Fruit fly (Drosophila melanogaster) whole organism, embryonic: ENCODE results near the gene CG6654.
A peak's percentile ranks its signal among the peaks of the same experiment; 100 is the strongest.

Experiments used
- CG10431 ChIP-seq: fragments of 200-800 bp; sonication (Bioruptor generic); optimal IDR thresholded peaks from 3 replicates; lab custom pipeline; 2018; ENCODE audit warnings: missing biosample characterization, mild to moderate bottlenecking, missing genetic modification characterization
- CG15073 ChIP-seq: fragments of 200-800 bp; sonication (Bioruptor generic); optimal IDR thresholded peaks from 2 replicates; lab custom pipeline; 2016; ENCODE audit warnings: missing biosample characterization, missing genetic modification characterization
- CG1603 ChIP-seq: fragments of 200-800 bp; sonication (Bioruptor generic); optimal IDR thresholded peaks from 2 replicates; lab custom pipeline; 2019; ENCODE audit warnings: missing biosample characterization, mild to moderate bottlenecking, missing genetic modification characterization, moderate library complexity
- CG16779 ChIP-seq: fragments of 200-800 bp; sonication (Bioruptor generic); IDR thresholded peaks from 2 replicates; pipeline ENCODE4 v1.3.6; 2022; ENCODE audit warnings: missing biosample characterization, missing genetic modification characterization
- CG16863 ChIP-seq: fragments of 200-800 bp; sonication (Bioruptor generic); optimal IDR thresholded peaks from 3 replicates; lab custom pipeline; 2016; ENCODE audit warnings: missing biosample characterization, missing genetic modification characterization
- CG17612 ChIP-seq: fragments of 200-800 bp; sonication (Bioruptor generic); IDR thresholded peaks from 2 replicates; pipeline ENCODE4 v1.3.6; 2022; ENCODE audit warnings: missing biosample characterization, missing genetic modification characterization
- CG17802 ChIP-seq: fragments of 200-800 bp; sonication (Bioruptor generic); optimal IDR thresholded peaks from 2 replicates; lab custom pipeline; 2018; ENCODE audit warnings: missing biosample characterization, mild to moderate bottlenecking, missing genetic modification characterization, moderate library complexity
- CG18011 ChIP-seq: fragments of 200-800 bp; sonication (Bioruptor generic); optimal IDR thresholded peaks from 2 replicates; lab custom pipeline; 2017; ENCODE audit warnings: missing biosample characterization, missing genetic modification characterization, mild to moderate bottlenecking, moderate library complexity, missing genotype
- CG30403 ChIP-seq: fragments of 200-800 bp; sonication (Bioruptor generic); optimal IDR thresholded peaks from 3 replicates; lab custom pipeline; 2016; ENCODE audit warnings: missing biosample characterization, missing genetic modification characterization
- CG3281 ChIP-seq: fragments of 200-800 bp; sonication (Bioruptor generic); optimal IDR thresholded peaks from 3 replicates; lab custom pipeline; 2017; ENCODE audit warnings: missing biosample characterization, mild to moderate bottlenecking, missing genetic modification characterization
- CG3726 ChIP-seq: fragments of 200-800 bp; sonication (Bioruptor generic); IDR thresholded peaks from 3 replicates; pipeline ENCODE4, ENCODE4 v1.3.6; 2022; ENCODE audit warnings: missing biosample characterization, missing genetic modification characterization
- CG3995 ChIP-seq: fragments of 200-800 bp; sonication (Bioruptor generic); optimal IDR thresholded peaks from 3 replicates; lab custom pipeline; 2016; ENCODE audit warnings: missing biosample characterization, missing genetic modification characterization
- CG4360 ChIP-seq: fragments of 200-800 bp; sonication (Bioruptor generic); IDR thresholded peaks from 2 replicates; pipeline ENCODE4 v1.3.6; 2022; ENCODE audit warnings: missing biosample characterization, missing genetic modification characterization
- CG4404 ChIP-seq: fragments of 200-800 bp; sonication (Bioruptor generic); IDR thresholded peaks from 2 replicates; pipeline ENCODE4 v1.3.6; 2022; ENCODE audit warnings: missing biosample characterization, missing genetic modification characterization
- CG7271 ChIP-seq: fragments of 200-800 bp; sonication (Bioruptor generic); optimal IDR thresholded peaks from 2 replicates; lab custom pipeline; 2018; ENCODE audit warnings: missing biosample characterization, mild to moderate bottlenecking, missing genetic modification characterization, moderate library complexity
- CG7987 ChIP-seq: fragments of 200-800 bp; sonication (Bioruptor generic); optimal IDR thresholded peaks from 2 replicates; lab custom pipeline; 2018; ENCODE audit warnings: missing biosample characterization, mild to moderate bottlenecking, missing genetic modification characterization, moderate library complexity
- Dfd ChIP-seq, 2 experiments: fragments of >200 bp; optimal IDR thresholded peaks; 2 replicates each; lab custom pipeline; 2017; ENCODE audit warnings: missing biosample characterization in 2 of 2, missing genetic modification characterization in 2 of 2
- GATAe ChIP-seq: fragments of 200-800 bp; sonication (Bioruptor generic); conservative IDR thresholded peaks from 2 replicates; pipeline ENCODE4 v1.3.6; 2022; ENCODE audit warnings: missing biosample characterization, missing genetic modification characterization
- HLH4C ChIP-seq: fragments of 200-800 bp; sonication (Bioruptor generic); IDR thresholded peaks from 3 replicates; pipeline ENCODE4 v1.3.6; 2022; ENCODE audit warnings: missing biosample characterization, missing genetic modification characterization; ENCODE audit not compliant: partially characterized antibody
- HLHmδ ChIP-seq: fragments of 200-800 bp; sonication (Bioruptor generic); optimal IDR thresholded peaks from 2 replicates; lab custom pipeline; 2018; ENCODE audit warnings: missing biosample characterization, mild to moderate bottlenecking, missing genetic modification characterization, moderate library complexity
- Nf-YB ChIP-seq: fragments of 200-800 bp; sonication (Bioruptor generic); optimal IDR thresholded peaks from 3 replicates; lab custom pipeline; 2019; ENCODE audit warnings: missing biosample characterization, mild to moderate bottlenecking, missing genetic modification characterization, moderate library complexity
- Opbp ChIP-seq: fragments of 200-800 bp; sonication (Bioruptor generic); IDR thresholded peaks from 3 replicates; pipeline ENCODE4 v1.3.6; 2022; ENCODE audit warnings: missing biosample characterization, missing genetic modification characterization; ENCODE audit not compliant: partially characterized antibody
- Optix ChIP-seq: fragments of 200-800 bp; sonication (Bioruptor generic); IDR thresholded peaks from 3 replicates; pipeline ENCODE4 v1.3.6; 2022; ENCODE audit warnings: missing biosample characterization, missing genetic modification characterization
- Trl ChIP-seq, 3 experiments: fragments of >200 bp in 2 of 3; fragments of 200-800 bp in 1 of 3; sonication (Bioruptor generic) in 1 of 3; optimal IDR thresholded peaks; 2 replicates in 1 of 3; 3 replicates in 2 of 3; lab custom pipeline; 2016 to 2017; ENCODE audit warnings: missing biosample characterization in 1 of 3, missing genetic modification characterization in 1 of 3
- ab ChIP-seq: fragments of 200-800 bp; sonication (Bioruptor generic); optimal IDR thresholded peaks from 2 replicates; lab custom pipeline; 2016; ENCODE audit warnings: missing biosample characterization, missing genetic modification characterization
- ato ChIP-seq: fragments of 200-800 bp; sonication (Bioruptor generic); IDR thresholded peaks from 2 replicates; pipeline ENCODE4 v1.3.6; 2022; ENCODE audit warnings: missing biosample characterization, missing genetic modification characterization; ENCODE audit not compliant: partially characterized antibody
- br ChIP-seq: fragments of >200 bp; optimal IDR thresholded peaks from 2 replicates; lab custom pipeline; 2017
- caup ChIP-seq: fragments of 200-800 bp; sonication (Bioruptor generic); optimal IDR thresholded peaks from 3 replicates; lab custom pipeline; 2017; ENCODE audit warnings: missing biosample characterization, mild to moderate bottlenecking, missing genetic modification characterization, moderate library complexity; ENCODE audit not compliant: severe bottlenecking
- chm ChIP-seq: fragments of 200-800 bp; sonication (Bioruptor generic); IDR thresholded peaks from 2 replicates; pipeline ENCODE4 v1.3.6; 2022; ENCODE audit warnings: missing biosample characterization, missing genetic modification characterization
- crc ChIP-seq: fragments of 200-800 bp; sonication (Bioruptor generic); optimal IDR thresholded peaks from 2 replicates; lab custom pipeline; 2016; ENCODE audit warnings: missing biosample characterization, missing genetic modification characterization
- dati ChIP-seq: fragments of 200-800 bp; sonication (Bioruptor generic); IDR thresholded peaks from 2 replicates; pipeline ENCODE4 v1.3.6; 2022; ENCODE audit warnings: missing biosample characterization, missing genetic modification characterization
- disco-r ChIP-seq: fragments of 200-800 bp; sonication (Bioruptor generic); optimal IDR thresholded peaks from 2 replicates; lab custom pipeline; 2016; ENCODE audit warnings: missing biosample characterization, missing genetic modification characterization
- dpn ChIP-seq, 2 experiments: fragments of 200-800 bp; sonication (Bioruptor generic); optimal IDR thresholded peaks; 3 replicates each; lab custom pipeline; 2016; ENCODE audit warnings: missing biosample characterization in 2 of 2, missing genetic modification characterization in 2 of 2
- en ChIP-seq: fragments of 200-800 bp; sonication (Bioruptor generic); optimal IDR thresholded peaks from 2 replicates; lab custom pipeline; 2016; ENCODE audit warnings: missing biosample characterization, missing genetic modification characterization
- gem ChIP-seq: fragments of 200-800 bp; sonication (Bioruptor generic); optimal IDR thresholded peaks from 2 replicates; lab custom pipeline; 2019; ENCODE audit warnings: missing biosample characterization, mild to moderate bottlenecking, missing genetic modification characterization, moderate library complexity
- gsb ChIP-seq: fragments of 200-800 bp; sonication (Bioruptor generic); IDR thresholded peaks from 2 replicates; pipeline ENCODE4 v1.3.6; 2022; ENCODE audit warnings: missing biosample characterization, missing genetic modification characterization
- gt ChIP-seq: fragments of 200-800 bp; sonication (Bioruptor generic); IDR thresholded peaks from 2 replicates; pipeline ENCODE4 v1.3.6; 2022; ENCODE audit warnings: missing biosample characterization, missing genetic modification characterization
- hkb ChIP-seq, 2 experiments: fragments of 200-800 bp in 1 of 2; fragments of >200 bp in 1 of 2; sonication (Bioruptor generic) in 1 of 2; IDR thresholded peaks in 1 of 2; optimal IDR thresholded peaks in 1 of 2; 2 replicates each; pipeline versions ENCODE4 v1.3.6 to Lab custom; 2017 to 2022; ENCODE audit warnings: missing biosample characterization in 1 of 2, missing genetic modification characterization in 1 of 2
- ind ChIP-seq: fragments of 200-800 bp; sonication (Bioruptor generic); optimal IDR thresholded peaks from 3 replicates; lab custom pipeline; 2016; ENCODE audit warnings: missing biosample characterization, missing genetic modification characterization
- inv ChIP-seq: fragments of 200-800 bp; sonication (Bioruptor generic); IDR thresholded peaks from 2 replicates; pipeline ENCODE4 v1.3.6; 2022; ENCODE audit warnings: missing biosample characterization, missing genetic modification characterization; ENCODE audit not compliant: partially characterized antibody
- jumu ChIP-seq: fragments of 200-800 bp; sonication (Bioruptor generic); optimal IDR thresholded peaks from 3 replicates; lab custom pipeline; 2016; ENCODE audit warnings: missing biosample characterization, missing genetic modification characterization
- ken ChIP-seq: fragments of 200-800 bp; sonication (Bioruptor generic); IDR thresholded peaks from 3 replicates; pipeline ENCODE4 v1.3.6; 2022; ENCODE audit warnings: missing biosample characterization, missing genetic modification characterization
- knrl ChIP-seq: fragments of 200-800 bp; sonication (Bioruptor generic); IDR thresholded peaks from 3 replicates; pipeline ENCODE4 v1.3.6; 2022; ENCODE audit warnings: missing biosample characterization, missing genetic modification characterization; ENCODE audit not compliant: partially characterized antibody
- prd ChIP-seq, 3 experiments: fragments of >200 bp in 2 of 3; fragments of 200-800 bp in 1 of 3; sonication (Bioruptor generic) in 1 of 3; optimal IDR thresholded peaks in 2 of 3; IDR thresholded peaks in 1 of 3; 2 replicates in 2 of 3; 3 replicates in 1 of 3; pipeline versions ENCODE4 v1.3.6 to Lab custom; 2017 to 2022; ENCODE audit warnings: missing biosample characterization in 1 of 3, missing genetic modification characterization in 1 of 3
- schlank ChIP-seq: fragments of 200-800 bp; sonication (Bioruptor generic); optimal IDR thresholded peaks from 2 replicates; lab custom pipeline; 2018; ENCODE audit warnings: missing biosample characterization, mild to moderate bottlenecking, missing genetic modification characterization
- sob ChIP-seq: fragments of 200-800 bp; sonication (Bioruptor generic); IDR thresholded peaks from 2 replicates; pipeline ENCODE4 v1.3.6; 2022; ENCODE audit warnings: missing biosample characterization, missing genetic modification characterization
- stwl ChIP-seq: fragments of 200-800 bp; sonication (Bioruptor generic); optimal IDR thresholded peaks from 3 replicates; lab custom pipeline; 2018; ENCODE audit warnings: missing biosample characterization, mild to moderate bottlenecking, missing genetic modification characterization, moderate library complexity
- wek ChIP-seq: fragments of 200-800 bp; sonication (Bioruptor generic); optimal IDR thresholded peaks from 3 replicates; lab custom pipeline; 2018; ENCODE audit warnings: missing biosample characterization, mild to moderate bottlenecking, missing genetic modification characterization, moderate library complexity

The CG6654 gene

dm6 chr3R:15229329-15229876, 15.9 kb upstream of the CG6654 start, which contains the start of the genes Art3 and mRpS10 (continued):
- TF ChIP-seq schlank (tag; lab: Kevin White, UChicago) (peak; percentile 100), CG16779 (GFP tag; lab: Robert Waterston, UW) (peak; percentile 100), CG3995 (GFP tag; lab: Kevin White, UChicago) (peak; percentile 91), stwl (tag; lab: Kevin White, UChicago) (peak; percentile 98), chm (GFP tag; lab: Robert Waterston, UW) (peak; percentile 100), dpn (GFP tag; optimal IDR thresholded peaks at IDR 0.05; lab: Kevin White, UChicago) (peak; percentile 100), Opbp (GFP tag; lab: Robert Waterston, UW) (peak; percentile 29; the same call in 1 of the 3 replicates), gsb (GFP tag; lab: Robert Waterston, UW) (peak; percentile 100), HLHmδ (no peak), CG3281 (GFP tag; lab: Kevin White, UChicago) (peak; percentile 100), knrl (GFP tag; lab: Robert Waterston, UW) (peak; percentile 51; the same call in 1 of the 3 replicates), Nf-YB (peak; percentile 94), wek (peak; percentile 98), dati (GFP tag; lab: Robert Waterston, UW) (peak; percentile 100), CG3726 (peak; percentile 100), CG15073 (peak; percentile 96), Trl (optimal IDR thresholded peaks at IDR 0.05; lab: Kevin White, UChicago) (no peak), Trl (GFP tag; optimal IDR thresholded peaks at IDR 0.05; lab: Kevin White, UChicago) (peak; percentile 100), caup (GFP tag; lab: Kevin White, UChicago) (peak; percentile 100), crc (GFP tag; lab: Kevin White, UChicago) (peak; percentile 99), disco-r (GFP tag; lab: Kevin White, UChicago) (peak; percentile 100), inv (GFP tag; lab: Robert Waterston, UW) (no peak), HLH4C (no peak), CG17612 (GFP tag; lab: Robert Waterston, UW) (peak; percentile 100), gt (GFP tag; lab: Robert Waterston, UW) (peak; percentile 100), sob (peak; percentile 100), CG16863 (peak; percentile 100), prd (optimal IDR thresholded peaks at IDR 0.05; lab: Kevin White, UChicago) (no peak), prd (GFP tag; IDR thresholded peaks at IDR 0.05; lab: Robert Waterston, UW) (peak; percentile 100), CG17802 (peak; percentile 96), jumu (GFP tag; lab: Kevin White, UChicago) (peak; percentile 100), CG10431 (GFP tag; lab: Kevin White, UChicago) (peak; percentile 99), CG1603 (tag; lab: Kevin White, UChicago) (peak; percentile 99), ind (GFP tag; lab: Kevin White, UChicago) (peak; percentile 100), CG7271 (peak; percentile 100), en (GFP tag; lab: Kevin White, UChicago) (peak; percentile 100), GATAe (GFP tag; lab: Robert Waterston, UW) (peak; percentile 100), ken (GFP tag; lab: Robert Waterston, UW) (peak; percentile 100), CG4404 (GFP tag; lab: Robert Waterston, UW) (peak; percentile 100), br (lab: Kevin White, UChicago) (no peak), CG7987 (GFP tag; lab: Kevin White, UChicago) (peak; percentile 99), Optix (GFP tag; lab: Robert Waterston, UW) (peak; percentile 88; the same call in 2 of the 3 replicates), Dfd (GFP tag; optimal IDR thresholded peaks at IDR 0.05; lab: Kevin White, UChicago) (peak in 1 of 2 experiments; percentile 98), CG30403 (peak; percentile 100), CG18011 (peak; percentile 93), gem (tag; lab: Kevin White, UChicago) (peak; percentile 100), ab (peak; percentile 98), CG4360 (GFP tag; lab: Robert Waterston, UW) (peak; percentile 96), ato (GFP tag; lab: Robert Waterston, UW) (no peak), hkb (optimal IDR thresholded peaks at IDR 0.05; lab: Kevin White, UChicago) (peak; percentile 45), hkb (GFP tag; IDR thresholded peaks at IDR 0.05; lab: Robert Waterston, UW) (peak; percentile 100)
